Worm (Caenorhabditis elegans) whole organism, L4 larva: ENCODE results near the gene szy-4.

ENCODE experiments used
- Y105C5A.15 ChIP-seq: fragments of 200-800 bp; sonication (Bioruptor generic); IDR thresholded peaks from 2 replicates; pipeline ENCODE4 v1.3.6; 2022; ENCODE audit warnings: missing genetic modification characterization, missing compliant biosample characterization
- fos-1 ChIP-seq: fragments of 150-350 bp; optimal IDR thresholded peaks from 2 replicates; lab custom pipeline; 2014; ENCODE audit warnings: missing biosample characterization, missing genetic modification characterization
- madf-9 ChIP-seq: fragments of 200-800 bp; sonication (Bioruptor generic); conservative IDR thresholded peaks from 2 replicates; pipeline ENCODE4 v1.3.6; 2022; ENCODE audit warnings: missing genetic modification reagents, missing genetic modification characterization, missing compliant biosample characterization
- nhr-11 ChIP-seq: fragments of 150-350 bp; optimal IDR thresholded peaks from 2 replicates; lab custom pipeline; 2014; ENCODE audit warnings: missing biosample characterization, missing genetic modification characterization
- nhr-77 ChIP-seq: fragments of 150-350 bp; optimal IDR thresholded peaks from 2 replicates; lab custom pipeline; 2014; ENCODE audit warnings: missing biosample characterization, missing genetic modification characterization
- snpc-4 ChIP-seq: fragments of 150-350 bp; optimal IDR thresholded peaks from 2 replicates; lab custom pipeline; 2014; ENCODE audit warnings: missing biosample characterization, missing genetic modification characterization
- vab-7 ChIP-seq: fragments of 200-800 bp; sonication (Bioruptor generic); IDR thresholded peaks from 2 replicates; pipeline ENCODE4 v1.3.6; 2022; ENCODE audit warnings: missing genetic modification reagents, missing genetic modification characterization, missing compliant biosample characterization
- zag-1 ChIP-seq: fragments of 150-350 bp; optimal IDR thresholded peaks from 2 replicates; lab custom pipeline; 2014; ENCODE audit warnings: missing biosample characterization, missing genetic modification characterization

DNA sequence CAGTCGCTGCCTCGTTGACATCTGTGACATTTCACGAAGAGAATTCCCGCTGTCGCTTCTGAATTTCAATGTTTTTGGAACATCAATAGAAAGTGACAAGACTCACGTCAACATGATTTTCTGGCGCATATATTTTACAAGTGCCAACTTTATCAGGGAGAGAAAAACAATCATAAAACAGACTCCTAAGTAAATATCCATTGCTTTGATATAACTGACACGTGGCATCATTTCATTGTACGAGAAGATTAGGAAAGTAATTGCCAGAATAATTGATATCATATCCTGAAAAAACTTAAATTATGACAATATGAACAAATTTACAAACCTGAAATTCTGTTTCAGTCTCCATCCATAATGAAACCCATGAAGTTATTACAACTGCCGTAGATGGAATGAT, 40.4 kb upstream of the szy-4 start:
- TF ChIP-seq snpc-4 (tag; lab: Kevin White, UChicago) (no peak), nhr-11 (tag; lab: Kevin White, UChicago) (no peak), Y105C5A.15 (GFP tag; lab: Robert Waterston, UW) (no peak), zag-1 (tag; lab: Kevin White, UChicago) (no peak), vab-7 (no peak), nhr-77 (tag; lab: Kevin White, UChicago) (no peak), fos-1 (no peak), madf-9 (GFP tag; lab: Robert Waterston, UW) (no peak)
